Fruit fly (Drosophila melanogaster) whole organism, embryonic: ENCODE data around the gene bmm.

ENCODE experiments used
- Atf3 ChIP-seq: fragments of 200-800 bp; sonication (Bioruptor generic); optimal IDR thresholded peaks from 3 replicates; lab custom pipeline; 2016; ENCODE audit warnings: missing biosample characterization, missing genetic modification characterization
- CG11093 ChIP-seq: fragments of 200-800 bp; sonication (Bioruptor generic); IDR thresholded peaks from 3 replicates; pipeline ENCODE4 v1.3.6; 2022; ENCODE audit warnings: missing biosample characterization, missing genetic modification characterization
- CG11398 ChIP-seq: fragments of 200-800 bp; sonication (Bioruptor generic); optimal IDR thresholded peaks from 2 replicates; lab custom pipeline; 2016; ENCODE audit warnings: missing biosample characterization, missing genetic modification characterization
- CG13123 ChIP-seq: fragments of 200-800 bp; sonication (Bioruptor generic); optimal IDR thresholded peaks from 2 replicates; lab custom pipeline; 2016; ENCODE audit warnings: missing biosample characterization, missing genetic modification characterization
- CG13424 ChIP-seq: fragments of 200-800 bp; sonication (Bioruptor generic); optimal IDR thresholded peaks from 2 replicates; lab custom pipeline; 2019; ENCODE audit warnings: missing biosample characterization, mild to moderate bottlenecking, missing genetic modification characterization, moderate library complexity
- CG15269 ChIP-seq: fragments of 200-800 bp; sonication (Bioruptor generic); optimal IDR thresholded peaks from 2 replicates; lab custom pipeline; 2018; ENCODE audit warnings: missing biosample characterization, mild to moderate bottlenecking, missing genetic modification characterization, moderate library complexity
- CG17802 ChIP-seq: fragments of 200-800 bp; sonication (Bioruptor generic); optimal IDR thresholded peaks from 2 replicates; lab custom pipeline; 2018; ENCODE audit warnings: missing biosample characterization, mild to moderate bottlenecking, missing genetic modification characterization, moderate library complexity
- CG2202 ChIP-seq: fragments of 200-800 bp; sonication (Bioruptor generic); optimal IDR thresholded peaks from 2 replicates; lab custom pipeline; 2018; ENCODE audit warnings: missing biosample characterization, mild to moderate bottlenecking, missing genetic modification characterization
- CG34224 ChIP-seq: fragments of 200-800 bp; sonication (Bioruptor generic); IDR thresholded peaks from 3 replicates; pipeline ENCODE4 v1.3.6; 2022; ENCODE audit warnings: missing biosample characterization, missing genetic modification characterization; ENCODE audit not compliant: partially characterized antibody
- CG4707 ChIP-seq: fragments of 200-800 bp; sonication (Bioruptor generic); optimal IDR thresholded peaks from 2 replicates; lab custom pipeline; 2018; ENCODE audit warnings: missing biosample characterization, mild to moderate bottlenecking, missing genetic modification characterization, moderate library complexity
- CG6813 ChIP-seq: fragments of 200-800 bp; sonication (Bioruptor generic); optimal IDR thresholded peaks from 2 replicates; lab custom pipeline; 2017; ENCODE audit warnings: missing biosample characterization, missing genetic modification characterization, mild to moderate bottlenecking, moderate library complexity, missing genetic modification reagents
- CrebB ChIP-seq: fragments of 200-800 bp; sonication (Bioruptor generic); optimal IDR thresholded peaks from 3 replicates; lab custom pipeline; 2018; ENCODE audit warnings: missing biosample characterization, mild to moderate bottlenecking, missing genetic modification characterization
- Elba2 ChIP-seq: fragments of 200-800 bp; sonication (Bioruptor generic); optimal IDR thresholded peaks from 3 replicates; lab custom pipeline; 2016; ENCODE audit warnings: missing biosample characterization, missing genetic modification characterization
- Hand ChIP-seq: fragments of 200-800 bp; sonication (Bioruptor generic); optimal IDR thresholded peaks from 2 replicates; lab custom pipeline; 2017; ENCODE audit warnings: mild to moderate bottlenecking, missing biosample characterization, missing genetic modification reagents, missing genetic modification characterization
- Hey ChIP-seq: fragments of 200-800 bp; sonication (Bioruptor generic); optimal IDR thresholded peaks from 3 replicates; lab custom pipeline; 2018; ENCODE audit warnings: missing biosample characterization, mild to moderate bottlenecking, missing genetic modification characterization
- Hr78 ChIP-seq, 2 experiments: fragments of 200-800 bp in 1 of 2; fragments of >200 bp in 1 of 2; sonication (Bioruptor generic) in 1 of 2; optimal IDR thresholded peaks; 2 replicates each; lab custom pipeline; 2017 to 2019; ENCODE audit warnings: missing biosample characterization in 2 of 2, missing genetic modification characterization in 2 of 2, mild to moderate bottlenecking in 1 of 2, moderate library complexity in 1 of 2
- Jarid2 ChIP-seq: fragments of 200-800 bp; sonication (Bioruptor generic); optimal IDR thresholded peaks from 3 replicates; lab custom pipeline; 2017; ENCODE audit warnings: mild to moderate bottlenecking, missing biosample characterization, missing genetic modification reagents, missing genetic modification characterization
- MBD-R2 ChIP-seq: fragments of 200-800 bp; sonication (Bioruptor generic); IDR thresholded peaks from 2 replicates; pipeline ENCODE4 v1.3.6; 2022; ENCODE audit warnings: missing biosample characterization, missing genetic modification characterization
- Meics ChIP-seq: fragments of 200-800 bp; sonication (Bioruptor generic); optimal IDR thresholded peaks from 2 replicates; lab custom pipeline; 2017; ENCODE audit warnings: missing biosample characterization, mild to moderate bottlenecking, missing genetic modification characterization
- Mrtf ChIP-seq: fragments of 200-800 bp; sonication (Bioruptor generic); IDR thresholded peaks from 3 replicates; pipeline ENCODE4 v1.3.6; 2022; ENCODE audit warnings: missing biosample characterization, missing genetic modification characterization
- Ptx1 ChIP-seq: fragments of 200-800 bp; sonication (Bioruptor generic); IDR thresholded peaks from 2 replicates; pipeline ENCODE4 v1.3.6; 2022; ENCODE audit warnings: missing biosample characterization, missing genetic modification characterization
- Rfx ChIP-seq: fragments of 200-800 bp; sonication (Bioruptor generic); IDR thresholded peaks from 2 replicates; pipeline ENCODE4 v1.3.6; 2022; ENCODE audit warnings: missing biosample characterization, missing genetic modification characterization
- Sin3A ChIP-seq: fragments of >200 bp; optimal IDR thresholded peaks from 2 replicates; lab custom pipeline; 2018
- Spps ChIP-seq: fragments of 200-800 bp; sonication (Bioruptor generic); optimal IDR thresholded peaks from 2 replicates; lab custom pipeline; 2018; ENCODE audit warnings: missing biosample characterization, mild to moderate bottlenecking, missing genetic modification characterization
- Sry-δ ChIP-seq: fragments of 200-800 bp; sonication (Bioruptor generic); optimal IDR thresholded peaks from 2 replicates; lab custom pipeline; 2016; ENCODE audit warnings: missing biosample characterization, missing genetic modification characterization
- al ChIP-seq: fragments of 200-800 bp; sonication (Bioruptor generic); IDR thresholded peaks from 2 replicates; pipeline ENCODE4 v1.3.6; 2022; ENCODE audit warnings: missing biosample characterization, missing genetic modification characterization
- ash1 ChIP-seq: fragments of 200-800 bp; sonication (Bioruptor generic); optimal IDR thresholded peaks from 2 replicates; lab custom pipeline; 2018; ENCODE audit warnings: missing biosample characterization, mild to moderate bottlenecking, missing genetic modification characterization
- ato ChIP-seq: fragments of 200-800 bp; sonication (Bioruptor generic); IDR thresholded peaks from 2 replicates; pipeline ENCODE4 v1.3.6; 2022; ENCODE audit warnings: missing biosample characterization, missing genetic modification characterization; ENCODE audit not compliant: partially characterized antibody
- bab2 ChIP-seq: fragments of 200-800 bp; sonication (Bioruptor generic); optimal IDR thresholded peaks from 2 replicates; lab custom pipeline; 2016; ENCODE audit warnings: missing biosample characterization, missing genetic modification characterization
- corto ChIP-seq: fragments of 200-800 bp; sonication (Bioruptor generic); optimal IDR thresholded peaks from 2 replicates; lab custom pipeline; 2016; ENCODE audit warnings: missing biosample characterization, mild to moderate bottlenecking, missing genetic modification characterization, moderate library complexity
- crp ChIP-seq, 2 experiments: fragments of 200-800 bp; sonication (Bioruptor generic); optimal IDR thresholded peaks; 2 replicates in 1 of 2; 3 replicates in 1 of 2; lab custom pipeline; 2017; ENCODE audit warnings: missing biosample characterization in 2 of 2, missing genetic modification characterization in 2 of 2, mild to moderate bottlenecking in 1 of 2, moderate library complexity in 1 of 2
- da ChIP-seq: fragments of 200-800 bp; sonication (Bioruptor generic); optimal IDR thresholded peaks from 2 replicates; lab custom pipeline; 2016; ENCODE audit warnings: missing biosample characterization, missing genetic modification characterization
- gcm ChIP-seq: fragments of 200-800 bp; sonication (Bioruptor generic); optimal IDR thresholded peaks from 2 replicates; lab custom pipeline; 2019; ENCODE audit warnings: missing biosample characterization, mild to moderate bottlenecking, missing genetic modification characterization, moderate library complexity
- grn ChIP-seq: fragments of 200-800 bp; sonication (Bioruptor generic); optimal IDR thresholded peaks from 3 replicates; lab custom pipeline; 2017; ENCODE audit warnings: missing biosample characterization, missing genetic modification characterization
- kni ChIP-seq: fragments of 200-800 bp; sonication (Bioruptor generic); optimal IDR thresholded peaks from 3 replicates; lab custom pipeline; 2017; ENCODE audit warnings: mild to moderate bottlenecking, missing biosample characterization, missing genetic modification reagents, missing genetic modification characterization
- lola ChIP-seq, 3 experiments: fragments of >200 bp in 2 of 3; fragments of 200-800 bp in 1 of 3; sonication (Bioruptor generic) in 1 of 3; optimal IDR thresholded peaks; 2 replicates each; lab custom pipeline; 2017 to 2019; ENCODE audit warnings: missing biosample characterization in 3 of 3, missing genetic modification characterization in 3 of 3, mild to moderate bottlenecking in 1 of 3, moderate library complexity in 1 of 3
- maf-S ChIP-seq: fragments of 200-800 bp; sonication (Bioruptor generic); optimal IDR thresholded peaks from 2 replicates; lab custom pipeline; 2016; ENCODE audit warnings: missing biosample characterization, missing genetic modification characterization
- mam ChIP-seq: fragments of 200-800 bp; sonication (Bioruptor generic); optimal IDR thresholded peaks from 3 replicates; lab custom pipeline; 2016; ENCODE audit warnings: missing biosample characterization, missing genetic modification characterization
- mld ChIP-seq: fragments of 200-800 bp; sonication (Bioruptor generic); IDR thresholded peaks from 3 replicates; pipeline ENCODE4 v1.3.6; 2022; ENCODE audit warnings: missing biosample characterization, missing genetic modification characterization; ENCODE audit not compliant: partially characterized antibody
- peb ChIP-seq: fragments of 200-800 bp; sonication (Bioruptor generic); IDR thresholded peaks from 2 replicates; pipeline ENCODE4 v1.3.6; 2022; ENCODE audit warnings: missing biosample characterization, missing genetic modification characterization
- ranshi ChIP-seq: fragments of 200-800 bp; sonication (Bioruptor generic); IDR thresholded peaks from 2 replicates; pipeline ENCODE4 v1.3.6; 2022; ENCODE audit warnings: missing biosample characterization, missing genetic modification characterization
- salm ChIP-seq: fragments of 200-800 bp; sonication (Bioruptor generic); optimal IDR thresholded peaks from 2 replicates; lab custom pipeline; 2018; ENCODE audit warnings: missing biosample characterization, mild to moderate bottlenecking, missing genetic modification characterization
- sens ChIP-seq: fragments of 200-800 bp; sonication (Bioruptor generic); peaks from one replicate; lab custom pipeline; 2016; ENCODE audit warnings: missing biosample characterization, missing genetic modification characterization
- tgo ChIP-seq: fragments of 200-800 bp; sonication (Bioruptor generic); IDR thresholded peaks from 3 replicates; pipeline ENCODE4 v1.3.6; 2022; ENCODE audit warnings: missing biosample characterization, missing genetic modification characterization
- tna ChIP-seq: fragments of 200-800 bp; sonication (Bioruptor generic); IDR thresholded peaks from 2 replicates; pipeline ENCODE4 v1.3.6; 2022; ENCODE audit warnings: missing biosample characterization, missing genetic modification characterization; ENCODE audit not compliant: partially characterized antibody
- ttk ChIP-seq: fragments of 200-800 bp; sonication (Bioruptor generic); IDR thresholded peaks from 2 replicates; pipeline ENCODE4 v2.1.2; 2022; ENCODE audit warnings: missing biosample characterization, missing genetic modification characterization
- vfl ChIP-seq: fragments of 200-800 bp; sonication (Bioruptor generic); optimal IDR thresholded peaks from 2 replicates; lab custom pipeline; 2016; ENCODE audit warnings: missing biosample characterization, missing genetic modification characterization
- z ChIP-seq: fragments of 200-800 bp; sonication (Bioruptor generic); IDR thresholded peaks from 3 replicates; pipeline ENCODE4 v1.3.6; 2022; ENCODE audit warnings: missing biosample characterization, missing genetic modification characterization
- zfh1 ChIP-seq: fragments of 200-800 bp; sonication (Bioruptor generic); IDR thresholded peaks from 3 replicates; pipeline ENCODE4 v1.3.6; 2022; ENCODE audit warnings: missing biosample characterization, missing genetic modification characterization

Gene bmm

DNA sequence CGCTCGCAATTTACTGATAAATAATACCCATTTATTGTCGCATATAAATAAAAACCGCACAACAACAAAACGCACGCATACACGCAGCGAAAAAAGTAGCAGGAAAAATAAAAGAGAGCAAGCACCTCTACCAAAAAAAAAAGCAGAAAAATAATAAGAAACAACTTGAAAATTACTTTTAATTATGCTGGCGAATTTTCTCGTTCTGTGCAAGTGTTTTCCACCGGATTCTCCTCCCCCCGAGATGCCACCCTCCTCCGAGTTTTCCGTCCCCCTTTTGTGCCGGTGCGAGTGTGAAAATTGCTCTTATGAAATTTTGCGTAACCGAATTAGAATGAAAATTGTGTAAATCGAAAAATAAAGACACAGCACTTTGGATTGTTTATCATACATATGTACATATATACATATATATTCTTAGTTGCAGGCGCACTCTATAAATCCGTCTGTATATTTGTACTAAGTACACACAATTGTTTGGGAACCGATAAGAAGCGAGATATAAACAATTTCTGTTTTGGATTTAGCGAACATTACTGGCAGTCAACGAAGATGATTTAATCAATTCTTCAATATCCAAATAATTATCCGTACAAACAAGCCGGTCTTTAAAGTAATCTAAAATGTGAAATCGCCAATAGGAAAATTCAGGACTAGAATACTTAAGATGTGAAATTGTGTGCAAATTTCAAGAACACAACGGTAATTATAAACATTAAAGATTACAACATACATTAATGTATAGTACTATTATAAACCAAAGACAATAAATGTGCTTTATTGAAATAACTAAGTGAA, 4.8 kb upstream of the bmm start (continued):
- TF ChIP-seq ash1 (GFP tag; lab: Kevin White, UChicago), result no peak
- no peak for TF ChIP-seq maf-S
- 0 out of 2 replicates have a peak, but pooled peaks have one; percentile 17 for TF ChIP-seq Ptx1 (GFP tag; lab: Robert Waterston, UW)
- TF ChIP-seq z (GFP tag; lab: Robert Waterston, UW), result no peak
- no peak for TF ChIP-seq Meics
- no peak for TF ChIP-seq CrebB (tag; lab: Kevin White, UChicago)
- TF ChIP-seq tgo (GFP tag; lab: Robert Waterston, UW), result peak; percentile 32; the same call in 1 of the 3 replicates
- no peak for TF ChIP-seq Atf3 (GFP tag; lab: Kevin White, UChicago)
- no peak for TF ChIP-seq da (GFP tag; lab: Kevin White, UChicago)
- no peak for TF ChIP-seq gcm (GFP tag; lab: Kevin White, UChicago)
- TF ChIP-seq tna (GFP tag; lab: Robert Waterston, UW), result no peak
- no peak for TF ChIP-seq Sry-δ (GFP tag; lab: Kevin White, UChicago)
- TF ChIP-seq Sin3A (lab: Kevin White, UChicago), result no peak
- no peak for TF ChIP-seq corto (GFP tag; lab: Kevin White, UChicago)
- no peak for TF ChIP-seq CG34224 (GFP tag; lab: Robert Waterston, UW)
- TF ChIP-seq vfl (GFP tag; lab: Kevin White, UChicago), result no peak
- TF ChIP-seq Mrtf (GFP tag; lab: Robert Waterston, UW), result no peak
- TF ChIP-seq Spps (tag; lab: Kevin White, UChicago), result no peak
- TF ChIP-seq Rfx (GFP tag; lab: Robert Waterston, UW), result no peak
- TF ChIP-seq ranshi (GFP tag; lab: Robert Waterston, UW), result no peak
- no peak for TF ChIP-seq Hand (GFP tag; lab: Kevin White, UChicago)
- no peak for TF ChIP-seq MBD-R2 (GFP tag; lab: Robert Waterston, UW)
- no peak for TF ChIP-seq sens (GFP tag; lab: Kevin White, UChicago)
- TF ChIP-seq CG4707 (GFP tag; lab: Kevin White, UChicago), result no peak
- TF ChIP-seq CG6813 (GFP tag; lab: Kevin White, UChicago), result no peak
- peak; percentile 90 for TF ChIP-seq Elba2 (GFP tag; lab: Kevin White, UChicago)
- TF ChIP-seq CG13123 (GFP tag; lab: Kevin White, UChicago), result no peak
- no peak for TF ChIP-seq Hey (tag; lab: Kevin White, UChicago)
- TF ChIP-seq bab2 (GFP tag; lab: Kevin White, UChicago), result no peak
- no peak for TF ChIP-seq CG17802 (tag; lab: Kevin White, UChicago)
- no peak for TF ChIP-seq mam (GFP tag; lab: Kevin White, UChicago)
- no peak for TF ChIP-seq Hr78 (GFP tag; optimal IDR thresholded peaks at IDR 0.05; lab: Kevin White, UChicago)
- no peak for TF ChIP-seq CG2202 (tag; lab: Kevin White, UChicago)
- TF ChIP-seq kni (GFP tag; lab: Kevin White, UChicago), result no peak
- no peak for TF ChIP-seq ttk (GFP tag; lab: Robert Waterston, UW)
- TF ChIP-seq lola (GFP tag; optimal IDR thresholded peaks at IDR 0.05; lab: Kevin White, UChicago), result no peak
- TF ChIP-seq ato (GFP tag; lab: Robert Waterston, UW), result no peak
- TF ChIP-seq grn (GFP tag; lab: Kevin White, UChicago), result no peak
- 0 out of 2 replicates have a peak, but pooled peaks have one; percentile 8 for TF ChIP-seq al (GFP tag; lab: Robert Waterston, UW)
- no peak for TF ChIP-seq CG13424 (tag; lab: Kevin White, UChicago)
- TF ChIP-seq Jarid2 (GFP tag; lab: Kevin White, UChicago), result no peak
- TF ChIP-seq CG11398 (GFP tag; lab: Kevin White, UChicago), result no peak
- TF ChIP-seq zfh1 (GFP tag; lab: Robert Waterston, UW), result 0 out of 3 replicates have a peak, but pooled peaks have one; percentile 22
- no peak for TF ChIP-seq CG11093
- TF ChIP-seq salm (tag; lab: Kevin White, UChicago), result no peak
- no peak for TF ChIP-seq peb
- TF ChIP-seq mld, result no peak
- no peak for TF ChIP-seq CG15269 (tag; lab: Kevin White, UChicago)
- TF ChIP-seq crp (GFP tag; optimal IDR thresholded peaks at IDR 0.05; lab: Kevin White, UChicago), result no peak
